Fruit fly (Drosophila melanogaster): ENCODE data around the gene Oatp30B.

The Oatp30B gene

DNA sequence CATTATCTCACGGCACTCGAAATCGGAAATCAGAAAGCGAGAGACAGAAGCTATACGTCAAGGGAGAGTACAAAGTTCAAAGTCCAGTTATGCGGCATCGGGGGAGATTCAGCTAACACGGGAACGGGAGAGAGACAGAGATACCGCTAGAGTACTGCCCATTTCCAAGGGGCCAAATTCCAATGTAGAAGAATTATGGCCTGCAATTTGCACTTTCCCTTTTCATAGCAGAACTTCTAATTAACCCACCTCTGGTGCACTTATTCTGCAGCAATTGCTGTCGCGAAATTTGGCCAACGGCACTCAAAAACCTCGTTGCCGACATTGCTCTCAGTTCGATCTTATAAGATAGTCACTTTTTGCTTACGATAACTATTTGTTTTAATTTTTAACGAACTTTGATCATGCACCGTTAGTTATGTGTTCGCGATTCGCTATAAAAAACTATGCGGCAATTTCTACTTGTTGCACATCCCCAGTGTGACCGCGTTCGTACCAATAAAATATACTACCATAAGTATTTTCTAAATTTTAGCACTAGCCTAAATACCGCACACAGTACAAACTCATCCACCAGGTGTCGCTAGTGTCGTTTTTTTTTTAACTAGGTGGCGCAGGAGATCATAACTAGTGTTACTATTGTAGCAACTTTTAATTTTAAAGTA lies 55.4 kb downstream of the Oatp30B start, which contains the start of gene Mtpalpha:
Mtpalpha (minus strand) TSS at position 501 of the 665 bp plus-strand sequence.
- peak; percentile 78 for TF ChIP-seq CG17801 (GFP tag; optimal IDR thresholded peaks at IDR 0.05; ENCODE audit: partially characterized antibody)

- TF ChIP-seq CG17801 (GFP tag; optimal IDR thresholded peaks at IDR 0.05; ENCODE audit: partially characterized antibody), result no peak
These were observed 58.5 kb downstream of the Oatp30B start, which contains the start of gene CG31709 for dm6 chr2L:9579538-9579937. Gene CG31709, minus strand, starts transcription at chr2L:9579638.

DNA sequence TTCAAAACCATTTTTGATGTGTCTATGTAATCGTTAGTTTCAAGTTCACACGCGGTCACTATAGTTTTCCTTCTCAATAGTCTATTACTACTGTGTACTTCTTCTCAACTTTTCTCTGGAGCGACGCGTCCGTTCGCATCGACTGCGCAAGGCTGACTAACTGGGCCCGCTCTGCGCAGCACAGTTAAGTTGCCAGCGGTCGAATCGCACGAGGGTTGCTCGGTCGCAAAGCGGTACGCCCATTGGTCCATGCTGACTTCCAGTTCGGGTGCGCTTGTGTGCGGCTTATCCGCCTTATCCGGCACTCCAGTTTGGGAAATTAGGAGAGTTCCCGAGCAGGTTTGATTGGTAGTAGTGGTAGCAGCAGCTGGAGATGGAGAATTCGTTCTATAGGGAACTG lies 60.6 kb downstream of the Oatp30B start, which contains the start of gene gcm:
gcm (minus strand) TSS at position 164 of the 400 bp plus-strand sequence.
- TF ChIP-seq CG17801 (GFP tag; optimal IDR thresholded peaks at IDR 0.05; ENCODE audit: partially characterized antibody), result no peak

DNA sequence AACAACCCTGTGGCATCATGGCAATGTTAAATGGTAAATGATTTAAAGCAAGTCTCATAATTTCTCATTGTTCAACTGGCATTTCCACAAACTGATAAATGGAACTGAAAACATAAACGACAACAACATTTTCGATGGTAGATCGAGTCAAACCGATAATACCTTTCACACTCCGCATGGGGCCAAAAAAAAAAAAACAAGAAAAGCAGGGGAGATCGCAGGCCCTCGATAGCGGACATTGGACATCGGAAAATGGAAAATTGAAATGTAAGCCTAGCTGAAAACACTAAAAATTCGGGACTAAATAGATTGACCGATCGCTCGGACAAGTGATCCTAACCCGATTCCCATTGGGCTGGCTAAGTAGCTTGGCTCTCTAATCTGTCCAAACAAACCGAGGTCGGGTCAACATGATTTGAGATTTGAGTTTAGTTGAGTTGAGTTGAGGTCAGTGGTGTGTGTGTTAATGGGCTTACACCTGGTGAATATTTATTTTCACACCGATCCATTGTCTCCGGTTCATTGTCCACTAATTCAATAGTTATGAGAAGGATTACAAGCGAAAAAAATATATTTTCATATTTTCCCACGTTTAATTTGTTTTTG lies 63.2 kb downstream of the Oatp30B start:
- TF ChIP-seq CG17801 (GFP tag; optimal IDR thresholded peaks at IDR 0.05; ENCODE audit: partially characterized antibody), result no peak

dm6 chr2L:9585942-9586341 lies 64.9 kb downstream of the Oatp30B start:
- TF ChIP-seq CG17801 (GFP tag; optimal IDR thresholded peaks at IDR 0.05; ENCODE audit: partially characterized antibody), result no peak

DNA sequence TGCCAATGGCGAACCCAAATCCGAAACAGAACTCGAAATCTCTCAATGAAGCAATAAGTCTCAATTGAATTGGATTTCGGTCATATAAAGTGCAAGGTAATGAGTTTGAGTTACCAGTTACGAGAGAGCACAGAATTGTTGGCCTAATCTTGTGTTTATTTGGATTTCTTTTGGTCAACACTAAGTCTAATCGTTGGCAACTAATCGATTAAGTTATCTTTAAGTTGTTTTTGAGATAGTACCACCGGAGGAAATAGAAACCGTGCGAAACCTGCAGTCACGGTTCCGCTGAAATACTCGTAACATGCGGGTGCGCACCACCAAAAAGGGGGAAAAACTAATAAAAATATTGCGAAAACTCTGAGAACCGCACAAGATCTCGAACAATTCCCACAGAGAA lies 68.2 kb downstream of the Oatp30B start, which contains the start of gene CG3841:
CG3841 (plus strand) TSS at position 301 of the 400 bp plus-strand sequence.
- TF ChIP-seq CG17801 (GFP tag; optimal IDR thresholded peaks at IDR 0.05; ENCODE audit: partially characterized antibody), result no peak
